Fruit fly (Drosophila melanogaster) Kc167 (cell line): ENCODE data around the gene CG13043.

Experiments
- Myc ChIP-seq: fragments of >200 bp; optimal IDR thresholded peaks from 2 replicates; lab custom pipeline; 2017; ENCODE audit warnings: missing external identifiers
- Sin3A ChIP-seq: fragments of >200 bp; optimal IDR thresholded peaks from 2 replicates; lab custom pipeline; 2018; ENCODE audit warnings: missing external identifiers
- h ChIP-seq: fragments of >200 bp; optimal IDR thresholded peaks from 3 replicates; lab custom pipeline; 2018; ENCODE audit warnings: missing external identifiers
- insv ChIP-seq: fragments of >200 bp; optimal IDR thresholded peaks from 3 replicates; lab custom pipeline; 2018; ENCODE audit warnings: missing external identifiers
- psq ChIP-seq: fragments of >200 bp; optimal IDR thresholded peaks from 2 replicates; lab custom pipeline; 2017; ENCODE audit warnings: missing external identifiers
- ttk ChIP-seq: sonication (Bioruptor generic); optimal IDR thresholded peaks from 2 replicates; lab custom pipeline; 2017; ENCODE audit warnings: missing external identifiers

Gene CG13043

DNA sequence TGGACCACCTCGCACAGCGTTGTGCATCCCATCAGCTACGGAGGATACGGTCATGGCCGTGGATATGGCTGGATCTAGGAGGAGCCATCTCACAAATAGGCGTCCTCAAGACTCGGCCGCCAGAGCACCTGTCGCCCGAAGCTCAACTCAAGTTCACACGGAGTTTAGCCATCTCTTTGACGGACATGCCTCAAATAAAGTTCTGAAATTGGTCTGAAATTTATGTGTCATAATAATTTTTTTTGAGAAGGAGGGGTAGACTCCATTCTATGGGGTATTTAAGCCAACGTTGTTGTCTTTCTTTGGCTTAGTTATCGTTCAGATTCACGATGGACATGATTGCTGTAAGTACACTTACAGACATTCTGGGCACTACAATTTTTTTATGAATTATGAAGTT, 42.6 kb downstream of the CG13043 start, which contains the start of gene CG13070:
TSS of gene CG13070 (plus strand) at position 301 of the 400 bp plus-strand sequence.
- TF ChIP-seq h (lab: Kevin White, UChicago), result no peak
- no peak for TF ChIP-seq psq (lab: Kevin White, UChicago)
- TF ChIP-seq Myc, result no peak
- no peak for TF ChIP-seq Sin3A
- no peak for TF ChIP-seq ttk (lab: Kevin White, UChicago)
- TF ChIP-seq insv, result no peak

DNA sequence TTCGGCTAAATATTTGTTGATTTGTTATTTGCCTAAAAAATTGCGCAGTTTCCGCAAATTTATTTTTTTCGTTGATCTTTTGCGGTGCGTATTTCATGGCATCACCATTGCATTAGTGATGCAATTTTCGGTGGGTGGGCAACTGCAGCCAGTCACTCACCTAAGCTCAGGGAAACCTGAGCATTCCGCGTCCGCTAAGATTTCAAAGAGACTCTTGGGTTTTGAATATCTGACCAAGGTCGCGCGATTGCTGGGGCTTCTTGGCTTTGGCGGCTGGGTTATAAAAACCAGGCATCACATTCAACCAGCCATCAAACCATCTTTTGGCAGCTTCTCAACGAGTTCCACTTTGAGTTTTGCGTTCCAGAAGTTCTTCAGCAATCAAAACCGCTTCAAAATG, 43.2 kb downstream of the CG13043 start, which contains the start of gene CG13071:
TSS of gene CG13071 (plus strand) at position 301 of the 400 bp plus-strand sequence.
- TF ChIP-seq psq (lab: Kevin White, UChicago) (no peak), h (lab: Kevin White, UChicago) (no peak), ttk (lab: Kevin White, UChicago) (no peak), Sin3A (no peak), insv (no peak), Myc (no peak)

DNA sequence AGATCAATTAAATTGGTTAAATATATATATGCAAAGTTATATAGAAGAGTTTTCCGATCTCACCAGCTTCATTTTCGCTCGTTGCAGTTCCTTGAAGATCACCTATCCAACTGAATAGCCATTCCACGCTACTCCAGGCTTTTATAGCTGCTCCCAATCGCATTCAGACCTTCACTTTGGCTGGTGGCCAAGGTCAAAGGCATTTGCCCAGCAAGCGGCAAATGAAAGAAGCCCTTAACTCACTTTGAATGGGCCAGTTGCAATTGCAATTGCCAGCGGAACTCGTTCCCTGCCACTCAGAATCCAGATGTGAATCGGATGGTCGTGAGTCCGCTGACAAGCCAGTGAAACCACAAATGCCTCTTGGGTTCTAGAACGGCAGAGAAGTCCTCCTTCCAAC, 44.2 kb downstream of the CG13043 start, which contains the start of gene CG34247:
TSS of gene CG34247 (minus strand) at position 101 of the 400 bp plus-strand sequence.
- TF ChIP-seq h (lab: Kevin White, UChicago) (no peak), Myc (no peak), psq (lab: Kevin White, UChicago) (no peak), Sin3A (no peak), ttk (lab: Kevin White, UChicago) (no peak)

DNA sequence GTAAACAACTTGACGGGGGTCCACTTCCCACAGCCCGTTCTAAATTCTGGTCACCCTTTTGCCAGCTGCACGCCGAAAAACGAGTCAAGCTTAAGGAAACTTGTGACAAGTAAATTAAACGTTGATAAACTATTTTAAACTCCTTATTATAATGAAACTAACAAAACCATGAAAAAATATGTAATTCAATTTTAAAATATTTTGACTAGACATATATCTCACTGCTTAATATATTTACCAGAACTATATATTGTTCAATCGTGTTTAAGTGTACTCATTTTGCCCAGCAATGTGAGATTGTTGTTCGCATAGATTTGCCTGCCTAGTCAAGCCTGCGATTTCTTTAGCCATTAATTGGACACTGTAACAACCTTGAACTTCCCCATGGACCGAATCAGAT, 46.1 kb downstream of the CG13043 start, which contains the start of gene CG13053:
TSS of gene CG13053 (minus strand) at position 171 of the 400 bp plus-strand sequence.
- TF ChIP-seq h (lab: Kevin White, UChicago) (no peak), Sin3A (no peak), ttk (lab: Kevin White, UChicago) (no peak), psq (lab: Kevin White, UChicago) (no peak), Myc (no peak), insv (no peak)

DNA sequence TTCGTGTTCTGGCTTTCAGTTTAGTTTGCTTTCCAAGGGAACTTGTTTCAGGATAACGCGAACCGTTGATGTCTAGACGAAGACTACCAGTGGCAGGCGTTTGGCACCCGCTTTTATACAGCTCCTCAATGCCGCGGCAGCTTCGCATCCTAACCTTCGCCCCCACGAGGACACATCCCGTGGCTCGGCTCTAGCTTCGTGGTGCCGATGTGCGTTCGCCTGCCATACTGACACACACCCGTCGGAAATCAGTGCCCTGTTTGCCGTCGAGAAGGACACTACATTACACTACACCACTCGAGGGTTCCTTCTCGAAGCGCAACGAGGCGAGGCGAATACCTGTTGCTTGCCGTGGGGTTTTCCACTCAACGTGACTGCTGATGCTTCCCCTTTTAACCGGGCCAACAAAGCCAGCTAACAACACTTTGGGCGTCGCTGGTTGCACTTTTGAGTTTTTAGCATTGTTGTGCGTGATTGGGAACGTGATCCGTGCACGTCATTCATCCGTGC, 48.5 kb downstream of the CG13043 start, which contains the start of gene CG13054:
TSS of gene CG13054 (minus strand) at position 74 of the 510 bp plus-strand sequence.
- TF ChIP-seq h (lab: Kevin White, UChicago) (no peak), Myc (no peak), psq (lab: Kevin White, UChicago) (no peak), insv (no peak), ttk (lab: Kevin White, UChicago) (no peak), Sin3A (no peak)
